Worm (Caenorhabditis elegans): Measurements from ENCODE around the gene dmsr-14.

DNA sequence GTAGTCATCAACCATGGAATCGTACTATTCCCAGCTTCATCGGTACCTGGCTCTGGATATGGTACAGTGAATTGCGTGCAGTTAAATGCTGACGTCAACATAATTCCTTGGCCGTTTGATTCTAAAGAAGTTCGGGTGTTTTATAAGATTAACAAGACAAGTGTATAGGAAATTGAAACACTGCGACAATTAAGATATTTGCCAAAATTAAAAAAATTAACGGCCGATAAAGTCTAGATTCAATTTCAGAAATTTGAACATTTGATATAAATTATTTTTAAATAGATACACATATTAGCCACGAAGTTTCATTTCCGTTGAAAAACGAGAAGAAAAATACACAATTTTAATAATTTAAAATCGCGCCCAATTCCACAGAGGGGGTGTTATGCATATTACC lies 10.7 kb downstream of the dmsr-14 start, which contains the start of gene dmsr-12:
- no peak for TF ChIP-seq nhr-76 (tag; optimal IDR thresholded peaks at IDR 0.05)
- no peak for TF ChIP-seq ztf-4 (tag; optimal IDR thresholded peaks at IDR 0.05)
- TF ChIP-seq alr-1 (tag; optimal IDR thresholded peaks at IDR 0.05; ENCODE audit: borderline replicate concordance): no peak
- no peak for TF ChIP-seq fkh-10 (GFP tag; optimal IDR thresholded peaks at IDR 0.05)
- TF ChIP-seq zip-4 (GFP tag; optimal IDR thresholded peaks at IDR 0.05): no peak
- no peak for TF ChIP-seq ama-1 (optimal IDR thresholded peaks at IDR 0.05)
- TF ChIP-seq xbp-1 (tag; optimal IDR thresholded peaks at IDR 0.05): no peak
- TF ChIP-seq lin-15B (tag; optimal IDR thresholded peaks at IDR 0.05): no peak
- TF ChIP-seq nhr-237 (tag; optimal IDR thresholded peaks at IDR 0.05): no peak
- TF ChIP-seq fkh-4 (tag; optimal IDR thresholded peaks at IDR 0.05; ENCODE audit: borderline replicate concordance): no peak
- no peak for TF ChIP-seq tlp-1 (tag; optimal IDR thresholded peaks at IDR 0.05)
- no peak for TF ChIP-seq ces-1 (GFP tag; optimal IDR thresholded peaks at IDR 0.05)

Data from whole organism, L1 larva.